Fruit fly (Drosophila melanogaster): Measurements from ENCODE around the gene IP3K1.

Gene IP3K1

dm6 chr2L:9758856-9759255 is 23.3 kb upstream of the IP3K1 start (continued):
- peak; percentile 18 for TF ChIP-seq pum (GFP tag; optimal IDR thresholded peaks at IDR 0.05)
- TF ChIP-seq CG4404 (GFP tag; IDR thresholded peaks at IDR 0.05): peak; percentile 42; the same call in 1 of the 2 replicates
- TF ChIP-seq Doc3 (GFP tag; IDR thresholded peaks at IDR 0.05; ENCODE audit: partially characterized antibody): peak; percentile 92
- peak; percentile 43 for TF ChIP-seq CG30020 (tag; optimal IDR thresholded peaks at IDR 0.05)
- TF ChIP-seq Doc2 (GFP tag; IDR thresholded peaks at IDR 0.05): no peak
- TF ChIP-seq CG5180 (GFP tag; optimal IDR thresholded peaks at IDR 0.05): peak; percentile 70
- peak; percentile 57; the same call in 1 of the 2 replicates for TF ChIP-seq CG9215 (GFP tag; IDR thresholded peaks at IDR 0.05)
- TF ChIP-seq dimm (GFP tag; IDR thresholded peaks at IDR 0.05): no peak
- TF ChIP-seq CG17829 (tag; optimal IDR thresholded peaks at IDR 0.05): peak; percentile 69
- TF ChIP-seq zen2 (GFP tag; IDR thresholded peaks at IDR 0.05; ENCODE audit: partially characterized antibody): peak; percentile 88
- peak; percentile 9; the same call in 1 of the 2 replicates for TF ChIP-seq ham (GFP tag; IDR thresholded peaks at IDR 0.05)
- TF ChIP-seq so (GFP tag; IDR thresholded peaks at IDR 0.05): 0 out of 3 replicates have a peak, but pooled peaks have one; percentile 24
- TF ChIP-seq ase (GFP tag; IDR thresholded peaks at IDR 0.05): peak; percentile 64; the same call in 2 of the 3 replicates
- no peak for TF ChIP-seq Lpt (GFP tag; optimal IDR thresholded peaks at IDR 0.05)
- TF ChIP-seq Side (GFP tag; optimal IDR thresholded peaks at IDR 0.05): no peak
- peak; percentile 88 for TF ChIP-seq Rfx (GFP tag; IDR thresholded peaks at IDR 0.05)
- no peak for TF ChIP-seq Vsx1 (GFP tag; optimal IDR thresholded peaks at IDR 0.05)
- no peak for TF ChIP-seq CG18619 (GFP tag; optimal IDR thresholded peaks at IDR 0.05)
- TF ChIP-seq CG18011 (GFP tag; optimal IDR thresholded peaks at IDR 0.05): peak; percentile 30
- TF ChIP-seq CG10431 (GFP tag; optimal IDR thresholded peaks at IDR 0.05): peak; percentile 94
- no peak for TF ChIP-seq CG7372 (GFP tag; IDR thresholded peaks at IDR 0.05)
- TF ChIP-seq corto (GFP tag; optimal IDR thresholded peaks at IDR 0.05): no peak
- TF ChIP-seq CG17328 (GFP tag; IDR thresholded peaks at IDR 0.05): peak; percentile 23; the same call in 1 of the 2 replicates
- TF ChIP-seq BtbVII (GFP tag; optimal IDR thresholded peaks at IDR 0.05): no peak
- TF ChIP-seq ap (GFP tag; IDR thresholded peaks at IDR 0.05): no peak
- TF ChIP-seq CG8944 (GFP tag; optimal IDR thresholded peaks at IDR 0.05): peak; percentile 64
- peak; percentile 69 for TF ChIP-seq rib (GFP tag; IDR thresholded peaks at IDR 0.05)
- TF ChIP-seq CG3726 (GFP tag; IDR thresholded peaks at IDR 0.05): no peak
- peak; percentile 57 for TF ChIP-seq her (GFP tag; optimal IDR thresholded peaks at IDR 0.05)
- peak; percentile 20 for TF ChIP-seq PHDP (tag; optimal IDR thresholded peaks at IDR 0.05)
- no peak for TF ChIP-seq gce (GFP tag; IDR thresholded peaks at IDR 0.05)
- TF ChIP-seq CG1024 (GFP tag; IDR thresholded peaks at IDR 0.05): peak; percentile 55; the same call in 1 of the 2 replicates
- peak; percentile 38 for TF ChIP-seq Mad (GFP tag; optimal IDR thresholded peaks at IDR 0.05)
- peak; percentile 93 for TF ChIP-seq CG42726 (GFP tag; IDR thresholded peaks at IDR 0.05; ENCODE audit: partially characterized antibody)
- TF ChIP-seq gsb (GFP tag; IDR thresholded peaks at IDR 0.05): peak; percentile 48
- peak; percentile 61; the same call in 2 of the 3 replicates for TF ChIP-seq Optix (GFP tag; IDR thresholded peaks at IDR 0.05)
- no peak for TF ChIP-seq NK7.1 (GFP tag; optimal IDR thresholded peaks at IDR 0.05)
- TF ChIP-seq ro (GFP tag; IDR thresholded peaks at IDR 0.05): no peak
- TF ChIP-seq CG4360 (GFP tag; IDR thresholded peaks at IDR 0.05): peak; percentile 100
- TF ChIP-seq CG1529 (GFP tag; optimal IDR thresholded peaks at IDR 0.05): no peak
- TF ChIP-seq CG9727 (GFP tag; optimal IDR thresholded peaks at IDR 0.05): peak; percentile 46
- peak; percentile 99 for TF ChIP-seq gsb-n (tag; optimal IDR thresholded peaks at IDR 0.05)
- peak; percentile 75 for TF ChIP-seq sens (GFP tag)
- peak; percentile 26 for TF ChIP-seq vfl (GFP tag; optimal IDR thresholded peaks at IDR 0.05)
- TF ChIP-seq CG17612 (GFP tag; IDR thresholded peaks at IDR 0.05): no peak
- TF ChIP-seq Ravus (GFP tag; IDR thresholded peaks at IDR 0.05): no peak
- no peak; the same call in 1 of the 2 replicates for TF ChIP-seq CkIIα-i1 (GFP tag; IDR thresholded peaks at IDR 0.05)
- TF ChIP-seq cas (GFP tag; IDR thresholded peaks at IDR 0.05): peak; percentile 60; the same call in 1 of the 2 replicates
- TF ChIP-seq Neu2 (GFP tag; optimal IDR thresholded peaks at IDR 0.05; ENCODE audit: borderline replicate concordance): no peak
- peak; percentile 25 for TF ChIP-seq cg (GFP tag; optimal IDR thresholded peaks at IDR 0.05)
- peak; percentile 48; the same call in 2 of the 3 replicates for TF ChIP-seq tgo (GFP tag; IDR thresholded peaks at IDR 0.05)
- TF ChIP-seq CG34376 (GFP tag; optimal IDR thresholded peaks at IDR 0.05): peak; percentile 43
